Fruit fly (Drosophila melanogaster) whole organism, embryonic: Measurements from ENCODE around the gene Doa.
A peak's percentile ranks its signal among the peaks of the same experiment; 100 is the strongest.

Experiments used
- Asciz ChIP-seq: fragments of 200-800 bp; sonication (Bioruptor generic); optimal IDR thresholded peaks from 2 replicates; lab custom pipeline; 2017; ENCODE audit warnings: missing biosample characterization, mild to moderate bottlenecking, missing genetic modification characterization, missing genetic modification reagents
- CG10959 ChIP-seq: fragments of 200-800 bp; sonication (Bioruptor generic); IDR thresholded peaks from 2 replicates; pipeline ENCODE4 v1.3.6; 2022; ENCODE audit warnings: missing biosample characterization, missing genetic modification characterization
- CG12219 ChIP-seq: fragments of 200-800 bp; sonication (Bioruptor generic); optimal IDR thresholded peaks from 3 replicates; lab custom pipeline; 2018; ENCODE audit warnings: missing biosample characterization, mild to moderate bottlenecking, missing genetic modification characterization
- CG12299 ChIP-seq: fragments of 200-800 bp; sonication (Bioruptor generic); optimal IDR thresholded peaks from 2 replicates; lab custom pipeline; 2018; ENCODE audit warnings: missing biosample characterization, mild to moderate bottlenecking, missing genetic modification characterization
- CG14667 ChIP-seq: fragments of 200-800 bp; sonication (Bioruptor generic); IDR thresholded peaks from 2 replicates; pipeline ENCODE4 v1.3.6; 2022; ENCODE audit warnings: missing biosample characterization, missing genetic modification characterization
- CG1529 ChIP-seq: fragments of 200-800 bp; sonication (Bioruptor generic); optimal IDR thresholded peaks from 3 replicates; lab custom pipeline; 2018; ENCODE audit warnings: missing biosample characterization, missing genetic modification characterization
- CG16813 ChIP-seq: fragments of 200-800 bp; sonication (Bioruptor generic); IDR thresholded peaks from 3 replicates; pipeline ENCODE4 v1.3.6; 2022; ENCODE audit warnings: missing biosample characterization, missing genetic modification characterization; ENCODE audit not compliant: partially characterized antibody
- CG18011 ChIP-seq: fragments of 200-800 bp; sonication (Bioruptor generic); optimal IDR thresholded peaks from 2 replicates; lab custom pipeline; 2017; ENCODE audit warnings: missing biosample characterization, missing genetic modification characterization, mild to moderate bottlenecking, moderate library complexity, missing genotype
- CG2129 ChIP-seq: fragments of 200-800 bp; sonication (Bioruptor generic); IDR thresholded peaks from 2 replicates; pipeline ENCODE4 v1.3.6; 2022; ENCODE audit warnings: missing biosample characterization, missing genetic modification characterization; ENCODE audit not compliant: partially characterized antibody
- CG2712 ChIP-seq: fragments of 200-800 bp; optimal IDR thresholded peaks from 3 replicates; lab custom pipeline; 2019; ENCODE audit warnings: missing biosample characterization, mild to moderate bottlenecking, missing genetic modification characterization, moderate library complexity
- CG30431 ChIP-seq: fragments of 200-800 bp; sonication (Bioruptor generic); optimal IDR thresholded peaks from 2 replicates; lab custom pipeline; 2017; ENCODE audit warnings: missing biosample characterization, missing genetic modification characterization
- CG31388 ChIP-seq: fragments of 200-800 bp; sonication (Bioruptor generic); optimal IDR thresholded peaks from 2 replicates; lab custom pipeline; 2016; ENCODE audit warnings: missing biosample characterization, missing genetic modification characterization
- CG32767 ChIP-seq: fragments of 200-800 bp; sonication (Bioruptor generic); IDR thresholded peaks from 2 replicates; pipeline ENCODE4 v1.3.6; 2022; ENCODE audit warnings: missing biosample characterization, missing genetic modification characterization
- CG3281 ChIP-seq: fragments of 200-800 bp; sonication (Bioruptor generic); optimal IDR thresholded peaks from 3 replicates; lab custom pipeline; 2017; ENCODE audit warnings: missing biosample characterization, mild to moderate bottlenecking, missing genetic modification characterization
- CG6765 ChIP-seq: fragments of 200-800 bp; sonication (Bioruptor generic); optimal IDR thresholded peaks from 3 replicates; lab custom pipeline; 2017; ENCODE audit warnings: missing biosample characterization, mild to moderate bottlenecking, missing genetic modification characterization
- CG7357 ChIP-seq: fragments of 200-800 bp; sonication (Bioruptor generic); IDR thresholded peaks from 3 replicates; pipeline ENCODE4 v1.3.6; 2022; ENCODE audit warnings: missing biosample characterization, missing genetic modification characterization
- CG8765 ChIP-seq: fragments of 200-800 bp; sonication (Bioruptor generic); IDR thresholded peaks from 2 replicates; pipeline ENCODE4 v1.3.6; 2022; ENCODE audit warnings: missing biosample characterization, missing genetic modification characterization
- CG9609 ChIP-seq: fragments of 200-800 bp; sonication (Bioruptor generic); optimal IDR thresholded peaks from 3 replicates; lab custom pipeline; 2016; ENCODE audit warnings: missing biosample characterization, missing genetic modification characterization
- CTCF ChIP-seq: fragments of 200-800 bp; sonication (Bioruptor generic); optimal IDR thresholded peaks from 2 replicates; lab custom pipeline; 2017; ENCODE audit warnings: missing biosample characterization, mild to moderate bottlenecking, missing genetic modification characterization, moderate library complexity
- CkIIα-i1 ChIP-seq: fragments of 200-800 bp; sonication (Bioruptor generic); IDR thresholded peaks from 2 replicates; pipeline ENCODE4 v1.3.6; 2022; ENCODE audit warnings: missing biosample characterization, missing genetic modification characterization
- D ChIP-seq, 2 experiments: fragments of 200-800 bp in 1 of 2; fragments of >200 bp in 1 of 2; sonication (Bioruptor generic) in 1 of 2; optimal IDR thresholded peaks; 2 replicates in 1 of 2; 3 replicates in 1 of 2; lab custom pipeline; 2017; ENCODE audit warnings: mild to moderate bottlenecking in 1 of 2, missing biosample characterization in 1 of 2, missing genetic modification characterization in 1 of 2, missing genetic modification reagents in 1 of 2
- Dfd ChIP-seq, 2 experiments: fragments of >200 bp; optimal IDR thresholded peaks; 2 replicates each; lab custom pipeline; 2017; ENCODE audit warnings: missing biosample characterization in 2 of 2, missing genetic modification characterization in 2 of 2
- Dp ChIP-seq: fragments of 200-800 bp; sonication (Bioruptor generic); optimal IDR thresholded peaks from 2 replicates; lab custom pipeline; 2018; ENCODE audit warnings: missing biosample characterization, mild to moderate bottlenecking, missing genetic modification characterization, moderate library complexity
- Fer3 ChIP-seq: fragments of 200-800 bp; sonication (Bioruptor generic); optimal IDR thresholded peaks from 2 replicates; lab custom pipeline; 2018; ENCODE audit warnings: missing biosample characterization, mild to moderate bottlenecking, missing genetic modification characterization, moderate library complexity
- HLH54F ChIP-seq: fragments of 200-800 bp; sonication (Bioruptor generic); optimal IDR thresholded peaks from 3 replicates; lab custom pipeline; 2016; ENCODE audit warnings: missing biosample characterization, missing genetic modification characterization
- Kr ChIP-seq: fragments of 200-800 bp; sonication (Bioruptor generic); optimal IDR thresholded peaks from 2 replicates; lab custom pipeline; 2017; ENCODE audit warnings: missing biosample characterization, mild to moderate bottlenecking, missing genetic modification characterization
- Mrtf ChIP-seq: fragments of 200-800 bp; sonication (Bioruptor generic); IDR thresholded peaks from 3 replicates; pipeline ENCODE4 v1.3.6; 2022; ENCODE audit warnings: missing biosample characterization, missing genetic modification characterization
- Nf-YC ChIP-seq: fragments of 200-800 bp; optimal IDR thresholded peaks from 3 replicates; lab custom pipeline; 2019; ENCODE audit warnings: missing biosample characterization, mild to moderate bottlenecking, missing genetic modification characterization, moderate library complexity
- NfI ChIP-seq: fragments of 200-800 bp; sonication (Bioruptor generic); optimal IDR thresholded peaks from 3 replicates; lab custom pipeline; 2018; ENCODE audit warnings: missing biosample characterization, mild to moderate bottlenecking, missing genetic modification characterization, moderate library complexity
- Pdp1 ChIP-seq, 2 experiments: fragments of 200-800 bp; sonication (Bioruptor generic); optimal IDR thresholded peaks; 3 replicates each; lab custom pipeline; 2016; ENCODE audit warnings: missing biosample characterization in 2 of 2, missing genetic modification characterization in 2 of 2, mild to moderate bottlenecking in 1 of 2, moderate library complexity in 1 of 2
- Stat92E ChIP-seq, 3 experiments: fragments of >200 bp in 2 of 3; fragments of 200-800 bp in 1 of 3; sonication (Bioruptor generic) in 1 of 3; optimal IDR thresholded peaks; 2 replicates each; lab custom pipeline; 2017 to 2019; ENCODE audit warnings: missing biosample characterization in 3 of 3, missing genetic modification characterization in 3 of 3, mild to moderate bottlenecking in 1 of 3, moderate library complexity in 1 of 3
- caup ChIP-seq: fragments of 200-800 bp; sonication (Bioruptor generic); optimal IDR thresholded peaks from 3 replicates; lab custom pipeline; 2017; ENCODE audit warnings: missing biosample characterization, mild to moderate bottlenecking, missing genetic modification characterization, moderate library complexity; ENCODE audit not compliant: severe bottlenecking
- dpn ChIP-seq, 2 experiments: fragments of 200-800 bp; sonication (Bioruptor generic); optimal IDR thresholded peaks; 3 replicates each; lab custom pipeline; 2016; ENCODE audit warnings: missing biosample characterization in 2 of 2, missing genetic modification characterization in 2 of 2
- emc ChIP-seq: fragments of 200-800 bp; sonication (Bioruptor generic); optimal IDR thresholded peaks from 2 replicates; lab custom pipeline; 2016; ENCODE audit warnings: missing biosample characterization, missing genetic modification characterization
- en ChIP-seq: fragments of 200-800 bp; sonication (Bioruptor generic); optimal IDR thresholded peaks from 2 replicates; lab custom pipeline; 2016; ENCODE audit warnings: missing biosample characterization, missing genetic modification characterization
- eve ChIP-seq, 2 experiments: fragments of >200 bp; optimal IDR thresholded peaks; 2 replicates each; lab custom pipeline; 2017; ENCODE audit warnings: missing biosample characterization in 2 of 2, missing genetic modification characterization in 2 of 2
- fd3F ChIP-seq: fragments of 200-800 bp; sonication (Bioruptor generic); optimal IDR thresholded peaks from 2 replicates; lab custom pipeline; 2018; ENCODE audit warnings: missing biosample characterization, mild to moderate bottlenecking, missing genetic modification characterization, moderate library complexity
- fd64A ChIP-seq: fragments of 200-800 bp; sonication (Bioruptor generic); optimal IDR thresholded peaks from 3 replicates; lab custom pipeline; 2018; ENCODE audit warnings: missing biosample characterization, mild to moderate bottlenecking, missing genetic modification characterization
- ftz-f1 ChIP-seq: fragments of 200-800 bp; sonication (Bioruptor generic); optimal IDR thresholded peaks from 2 replicates; lab custom pipeline; 2016; ENCODE audit warnings: missing biosample characterization, missing genetic modification characterization
- grn ChIP-seq: fragments of 200-800 bp; sonication (Bioruptor generic); optimal IDR thresholded peaks from 3 replicates; lab custom pipeline; 2017; ENCODE audit warnings: missing biosample characterization, missing genetic modification characterization
- gro ChIP-seq: fragments of 200-800 bp; sonication (Bioruptor generic); optimal IDR thresholded peaks from 2 replicates; lab custom pipeline; 2016; ENCODE audit warnings: missing biosample characterization, missing genetic modification characterization
- h ChIP-seq: fragments of >200 bp; optimal IDR thresholded peaks from 2 replicates; lab custom pipeline; 2017
- hkb ChIP-seq, 2 experiments: fragments of 200-800 bp in 1 of 2; fragments of >200 bp in 1 of 2; sonication (Bioruptor generic) in 1 of 2; IDR thresholded peaks in 1 of 2; optimal IDR thresholded peaks in 1 of 2; 2 replicates each; pipeline versions ENCODE4 v1.3.6 to Lab custom; 2017 to 2022; ENCODE audit warnings: missing biosample characterization in 1 of 2, missing genetic modification characterization in 1 of 2
- ind ChIP-seq: fragments of 200-800 bp; sonication (Bioruptor generic); optimal IDR thresholded peaks from 3 replicates; lab custom pipeline; 2016; ENCODE audit warnings: missing biosample characterization, missing genetic modification characterization
- inv ChIP-seq: fragments of 200-800 bp; sonication (Bioruptor generic); IDR thresholded peaks from 2 replicates; pipeline ENCODE4 v1.3.6; 2022; ENCODE audit warnings: missing biosample characterization, missing genetic modification characterization; ENCODE audit not compliant: partially characterized antibody
- klu ChIP-seq: fragments of 200-800 bp; sonication (Bioruptor generic); IDR thresholded peaks from 2 replicates; pipeline ENCODE4 v1.3.6; 2022; ENCODE audit warnings: missing biosample characterization, missing genetic modification characterization
- lab ChIP-seq: fragments of 200-800 bp; sonication (Bioruptor generic); optimal IDR thresholded peaks from 3 replicates; lab custom pipeline; 2017; ENCODE audit warnings: missing biosample characterization, missing genetic modification characterization, mild to moderate bottlenecking, moderate library complexity, missing genetic modification reagents
- pho ChIP-seq: fragments of 200-800 bp; sonication (Bioruptor generic); optimal IDR thresholded peaks from 2 replicates; lab custom pipeline; 2016; ENCODE audit warnings: missing biosample characterization, missing genetic modification characterization
- tll ChIP-seq, 2 experiments: fragments of 200-800 bp in 1 of 2; fragments of >200 bp in 1 of 2; sonication (Bioruptor generic) in 1 of 2; optimal IDR thresholded peaks; 2 replicates each; lab custom pipeline; 2017 to 2019; ENCODE audit warnings: missing biosample characterization in 2 of 2, missing genetic modification characterization in 2 of 2, mild to moderate bottlenecking in 1 of 2, moderate library complexity in 1 of 2
- trem ChIP-seq: fragments of 200-800 bp; optimal IDR thresholded peaks from 3 replicates; lab custom pipeline; 2019; ENCODE audit warnings: missing biosample characterization, mild to moderate bottlenecking, missing genetic modification characterization, moderate library complexity
- wdn ChIP-seq: fragments of 200-800 bp; sonication (Bioruptor generic); IDR thresholded peaks from 2 replicates; pipeline ENCODE4 v1.3.6; 2022; ENCODE audit warnings: missing biosample characterization, missing genetic modification characterization

Gene Doa

DNA sequence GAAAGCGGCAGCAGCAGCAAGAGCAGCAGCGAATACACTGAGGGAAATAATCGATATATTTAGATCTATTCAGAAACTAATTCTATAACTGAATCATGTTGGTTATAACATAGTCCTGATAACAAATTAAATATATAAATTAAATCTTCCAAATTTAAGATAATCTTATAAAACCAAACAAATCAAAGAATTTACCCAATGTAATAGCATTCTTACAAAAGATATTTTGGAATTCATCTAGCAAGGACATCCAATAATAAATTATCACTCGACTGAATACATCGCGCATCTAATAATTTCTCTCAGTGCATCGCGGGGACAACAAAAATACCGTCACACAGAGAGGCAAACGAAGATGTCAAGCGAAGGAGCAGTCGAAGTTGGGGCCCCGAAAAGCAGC is 71.2 kb downstream of the Doa start (continued):
- TF ChIP-seq CG12219 (GFP tag; lab: Kevin White, UChicago) (no peak), CG31388 (GFP tag; lab: Kevin White, UChicago) (no peak), NfI (GFP tag; lab: Kevin White, UChicago) (peak; percentile 48), CG6765 (GFP tag; lab: Kevin White, UChicago) (peak; percentile 23), Asciz (no peak), trem (tag; lab: Kevin White, UChicago) (no peak), tll (GFP tag; optimal IDR thresholded peaks at IDR 0.05; lab: Kevin White, UChicago) (no peak), en (GFP tag; lab: Kevin White, UChicago) (no peak), wdn (GFP tag; lab: Robert Waterston, UW) (no peak), CG7357 (no peak), Mrtf (GFP tag; lab: Robert Waterston, UW) (no peak), CTCF (GFP tag; lab: Kevin White, UChicago) (no peak), CG10959 (GFP tag; lab: Robert Waterston, UW) (no peak), pho (no peak), ftz-f1 (no peak), Kr (GFP tag; lab: Kevin White, UChicago) (no peak), Nf-YC (tag; lab: Kevin White, UChicago) (peak; percentile 11), CG9609 (GFP tag; lab: Kevin White, UChicago) (no peak), emc (GFP tag; lab: Kevin White, UChicago) (no peak), CG30431 (GFP tag; lab: Kevin White, UChicago) (no peak), fd64A (GFP tag; lab: Kevin White, UChicago) (no peak), D (optimal IDR thresholded peaks at IDR 0.05; lab: Kevin White, UChicago) (no peak), D (GFP tag; optimal IDR thresholded peaks at IDR 0.05; lab: Kevin White, UChicago) (no peak), ind (GFP tag; lab: Kevin White, UChicago) (peak; percentile 22), Pdp1 (GFP tag; optimal IDR thresholded peaks at IDR 0.05; lab: Kevin White, UChicago) (no peak), lab (GFP tag; lab: Kevin White, UChicago) (peak; percentile 74), HLH54F (GFP tag; lab: Kevin White, UChicago) (no peak), fd3F (GFP tag; lab: Kevin White, UChicago) (no peak), klu (GFP tag; lab: Robert Waterston, UW) (no peak), Fer3 (tag; lab: Kevin White, UChicago) (peak; percentile 34), CG2712 (no peak), hkb (optimal IDR thresholded peaks at IDR 0.05; lab: Kevin White, UChicago) (no peak), hkb (GFP tag; IDR thresholded peaks at IDR 0.05; lab: Robert Waterston, UW) (peak; percentile 34; the same call in 1 of the 2 replicates), CG18011 (GFP tag; lab: Kevin White, UChicago) (no peak), CG14667 (GFP tag; lab: Robert Waterston, UW) (no peak), CG16813 (GFP tag; lab: Robert Waterston, UW) (no peak), Stat92E (GFP tag; optimal IDR thresholded peaks at IDR 0.05; lab: Kevin White, UChicago) (no peak), CG32767 (GFP tag; lab: Robert Waterston, UW) (no peak), eve (GFP tag; optimal IDR thresholded peaks at IDR 0.05; lab: Kevin White, UChicago) (no peak), Dp (GFP tag; lab: Kevin White, UChicago) (no peak), Dfd (GFP tag; optimal IDR thresholded peaks at IDR 0.05; lab: Kevin White, UChicago) (no peak), CG8765 (GFP tag; lab: Robert Waterston, UW) (no peak), CG3281 (peak; percentile 68), h (no peak), grn (GFP tag; lab: Kevin White, UChicago) (no peak), CG12299 (tag; lab: Kevin White, UChicago) (peak; percentile 9), dpn (GFP tag; optimal IDR thresholded peaks at IDR 0.05; lab: Kevin White, UChicago) (no peak), inv (GFP tag; lab: Robert Waterston, UW) (no peak), CG1529 (GFP tag; lab: Kevin White, UChicago) (no peak), gro (GFP tag; lab: Kevin White, UChicago) (no peak), CG2129 (GFP tag; lab: Robert Waterston, UW) (no peak), caup (GFP tag; lab: Kevin White, UChicago) (peak; percentile 13), CkIIα-i1 (no peak)
